Worm (Caenorhabditis elegans) whole organism, mixed stage, embryonic: Measurements from ENCODE around the gene fbxc-48.

Source experiments
- ces-1 ChIP-seq: fragments of 150-350 bp; optimal IDR thresholded peaks from 2 replicates; lab custom pipeline; 2014; ENCODE audit warnings: missing biosample characterization, missing genetic modification reagents, missing genetic modification characterization
- elt-1 ChIP-seq: sonication (generic microtip); optimal IDR thresholded peaks from 2 replicates; lab custom pipeline; 2017; ENCODE audit warnings: missing genetic modification characterization, mild to moderate bottlenecking, missing compliant biosample characterization, antibody characterized with exemption, moderate library complexity, borderline replicate concordance; ENCODE audit not compliant: insufficient read depth
- elt-3 ChIP-seq: fragments of 150-350 bp; optimal IDR thresholded peaks from 2 replicates; lab custom pipeline; 2014; ENCODE audit warnings: missing biosample characterization, missing genetic modification characterization
- lsy-2 ChIP-seq: fragments of 150-350 bp; optimal IDR thresholded peaks from 2 replicates; lab custom pipeline; 2014; ENCODE audit warnings: missing biosample characterization, missing genetic modification characterization
- nhr-28 ChIP-seq: fragments of 150-350 bp; optimal IDR thresholded peaks from 2 replicates; lab custom pipeline; 2014; ENCODE audit warnings: missing biosample characterization, missing genetic modification characterization
- nhr-76 ChIP-seq: sonication (generic microtip); optimal IDR thresholded peaks from 2 replicates; lab custom pipeline; 2017; ENCODE audit warnings: missing biosample characterization, missing genetic modification characterization
- pha-4 ChIP-seq: fragments of 150-350 bp; optimal IDR thresholded peaks from 2 replicates; lab custom pipeline; 2018; ENCODE audit warnings: missing biosample characterization, missing genetic modification reagents, missing genetic modification characterization
- snpc-4 ChIP-seq: fragments of 150-350 bp; optimal IDR thresholded peaks from 2 replicates; lab custom pipeline; 2014; ENCODE audit warnings: missing biosample characterization, missing genetic modification characterization

ce11 chrII:775033-775432 is 34.3 kb upstream of the fbxc-48 start, which contains the start of gene Y39F10A.1:
- no peak for TF ChIP-seq lsy-2
- no peak for TF ChIP-seq nhr-76 (tag; lab: Kevin White, UChicago)
- TF ChIP-seq elt-1 (tag; lab: Kevin White, UChicago): no peak
- no peak for TF ChIP-seq ces-1 (GFP tag; lab: Kevin White, UChicago)
- TF ChIP-seq snpc-4 (tag; lab: Kevin White, UChicago): no peak
- no peak for TF ChIP-seq pha-4 (tag; lab: Kevin White, UChicago)
- TF ChIP-seq nhr-28 (tag; lab: Kevin White, UChicago): no peak
- no peak for TF ChIP-seq elt-3
